Fruit fly (Drosophila melanogaster) whole organism, embryonic: Measurements from ENCODE around the gene Uba5.

Source experiments
- Atf3 ChIP-seq: fragments of 200-800 bp; sonication (Bioruptor generic); optimal IDR thresholded peaks from 3 replicates; lab custom pipeline; 2016; ENCODE audit warnings: missing biosample characterization, missing genetic modification characterization
- Awh ChIP-seq: fragments of 200-800 bp; sonication (Bioruptor generic); IDR thresholded peaks from 2 replicates; pipeline ENCODE4, ENCODE4 v1.3.6; 2022; ENCODE audit warnings: missing biosample characterization, missing genetic modification characterization
- Blimp-1 ChIP-seq: fragments of 200-800 bp; sonication (Bioruptor generic); optimal IDR thresholded peaks from 3 replicates; lab custom pipeline; 2018; ENCODE audit warnings: missing biosample characterization, missing genetic modification characterization, mild to moderate bottlenecking, moderate library complexity, missing genetic modification reagents
- CG10147 ChIP-seq: fragments of 200-800 bp; sonication (Bioruptor generic); optimal IDR thresholded peaks from 2 replicates; lab custom pipeline; 2019; ENCODE audit warnings: missing biosample characterization, mild to moderate bottlenecking, missing genetic modification characterization, moderate library complexity
- CG10274 ChIP-seq: fragments of 200-800 bp; sonication (Bioruptor generic); optimal IDR thresholded peaks from 3 replicates; lab custom pipeline; 2017; ENCODE audit warnings: missing biosample characterization, mild to moderate bottlenecking, missing genetic modification characterization
- CG14710 ChIP-seq: fragments of 200-800 bp; sonication (Bioruptor generic); optimal IDR thresholded peaks from 3 replicates; lab custom pipeline; 2019; ENCODE audit warnings: missing biosample characterization, mild to moderate bottlenecking, missing genetic modification characterization, moderate library complexity
- CG15514 ChIP-seq: fragments of 200-800 bp; sonication (Bioruptor generic); optimal IDR thresholded peaks from 3 replicates; lab custom pipeline; 2017; ENCODE audit warnings: missing biosample characterization, missing genetic modification characterization, mild to moderate bottlenecking, moderate library complexity, missing genetic modification reagents
- CG15601 ChIP-seq: fragments of 200-800 bp; sonication (Bioruptor generic); optimal IDR thresholded peaks from 3 replicates; lab custom pipeline; 2019; ENCODE audit warnings: missing biosample characterization, mild to moderate bottlenecking, missing genetic modification characterization, moderate library complexity
- CG1603 ChIP-seq: fragments of 200-800 bp; sonication (Bioruptor generic); optimal IDR thresholded peaks from 2 replicates; lab custom pipeline; 2019; ENCODE audit warnings: missing biosample characterization, mild to moderate bottlenecking, missing genetic modification characterization, moderate library complexity
- CG17361 ChIP-seq: fragments of 200-800 bp; sonication (Bioruptor generic); IDR thresholded peaks from 3 replicates; pipeline ENCODE4 v1.3.6; 2022; ENCODE audit warnings: missing biosample characterization, missing genetic modification characterization
- CG17385 ChIP-seq: fragments of 200-800 bp; sonication (Bioruptor generic); optimal IDR thresholded peaks from 3 replicates; lab custom pipeline; 2018; ENCODE audit warnings: missing biosample characterization, mild to moderate bottlenecking, missing genetic modification characterization
- CG17912 ChIP-seq: fragments of 200-800 bp; sonication (Bioruptor generic); optimal IDR thresholded peaks from 2 replicates; lab custom pipeline; 2018; ENCODE audit warnings: missing biosample characterization, mild to moderate bottlenecking, missing genetic modification characterization
- CG18599 ChIP-seq: fragments of 200-800 bp; sonication (Bioruptor generic); optimal IDR thresholded peaks from 3 replicates; lab custom pipeline; 2017; ENCODE audit warnings: missing biosample characterization, missing genetic modification characterization, mild to moderate bottlenecking, moderate library complexity, missing genetic modification reagents
- CG32772 ChIP-seq: fragments of 200-800 bp; sonication (Bioruptor generic); IDR thresholded peaks from 2 replicates; pipeline ENCODE4 v1.3.6; 2022; ENCODE audit warnings: missing biosample characterization, missing genetic modification characterization
- CG33213 ChIP-seq: fragments of 200-800 bp; sonication (Bioruptor generic); optimal IDR thresholded peaks from 3 replicates; lab custom pipeline; 2016; ENCODE audit warnings: missing biosample characterization, missing genetic modification characterization
- CG3726 ChIP-seq: fragments of 200-800 bp; sonication (Bioruptor generic); IDR thresholded peaks from 3 replicates; pipeline ENCODE4, ENCODE4 v1.3.6; 2022; ENCODE audit warnings: missing biosample characterization, missing genetic modification characterization
- CG4282 ChIP-seq: fragments of 200-800 bp; sonication (Bioruptor generic); optimal IDR thresholded peaks from 2 replicates; lab custom pipeline; 2016; ENCODE audit warnings: missing biosample characterization, missing genetic modification characterization
- CG4617 ChIP-seq: fragments of 200-800 bp; sonication (Bioruptor generic); optimal IDR thresholded peaks from 3 replicates; lab custom pipeline; 2016; ENCODE audit warnings: missing biosample characterization, missing genetic modification characterization, borderline replicate concordance
- CG7963 ChIP-seq: fragments of 200-800 bp; sonication (Bioruptor generic); IDR thresholded peaks from 3 replicates; pipeline ENCODE4 v1.3.6; 2022; ENCODE audit warnings: missing biosample characterization, missing genetic modification characterization; ENCODE audit not compliant: partially characterized antibody
- CG8944 ChIP-seq: fragments of 200-800 bp; sonication (Bioruptor generic); optimal IDR thresholded peaks from 3 replicates; lab custom pipeline; 2016; ENCODE audit warnings: missing biosample characterization, missing genetic modification characterization
- CG9876 ChIP-seq: fragments of 200-800 bp; sonication (Bioruptor generic); optimal IDR thresholded peaks from 2 replicates; lab custom pipeline; 2016; ENCODE audit warnings: missing biosample characterization, missing genetic modification characterization
- ERR ChIP-seq: fragments of 200-800 bp; sonication (Bioruptor generic); optimal IDR thresholded peaks from 2 replicates; lab custom pipeline; 2016; ENCODE audit warnings: missing biosample characterization, missing genetic modification characterization
- Ets97D ChIP-seq: fragments of 200-800 bp; sonication (Bioruptor generic); optimal IDR thresholded peaks from 3 replicates; lab custom pipeline; 2016; ENCODE audit warnings: missing biosample characterization, missing genetic modification characterization
- Fer2 ChIP-seq: fragments of 200-800 bp; sonication (Bioruptor generic); optimal IDR thresholded peaks from 2 replicates; lab custom pipeline; 2018; ENCODE audit warnings: missing biosample characterization, mild to moderate bottlenecking, missing genetic modification characterization, moderate library complexity
- Gug ChIP-seq: fragments of 200-800 bp; sonication (Bioruptor generic); IDR thresholded peaks from 4 replicates; pipeline ENCODE4 v1.3.6; 2022; ENCODE audit warnings: missing biosample characterization, missing genetic modification characterization
- HLH3B ChIP-seq: fragments of 200-800 bp; sonication (Bioruptor generic); IDR thresholded peaks from 2 replicates; pipeline ENCODE4 v1.3.6; 2022; ENCODE audit warnings: missing biosample characterization, missing genetic modification characterization
- HLH54F ChIP-seq: fragments of 200-800 bp; sonication (Bioruptor generic); optimal IDR thresholded peaks from 3 replicates; lab custom pipeline; 2016; ENCODE audit warnings: missing biosample characterization, missing genetic modification characterization
- Hmx ChIP-seq: fragments of 200-800 bp; sonication (Bioruptor generic); optimal IDR thresholded peaks from 2 replicates; lab custom pipeline; 2016; ENCODE audit warnings: missing biosample characterization, missing genetic modification characterization
- MTF-1 ChIP-seq: fragments of 200-800 bp; sonication (Bioruptor generic); optimal IDR thresholded peaks from 2 replicates; lab custom pipeline; 2018; ENCODE audit warnings: missing biosample characterization, mild to moderate bottlenecking, missing genetic modification characterization, borderline replicate concordance
- Mad ChIP-seq: fragments of 200-800 bp; sonication (Bioruptor generic); optimal IDR thresholded peaks from 2 replicates; lab custom pipeline; 2016; ENCODE audit warnings: missing biosample characterization, missing genetic modification characterization
- NfI ChIP-seq: fragments of 200-800 bp; sonication (Bioruptor generic); optimal IDR thresholded peaks from 3 replicates; lab custom pipeline; 2018; ENCODE audit warnings: missing biosample characterization, mild to moderate bottlenecking, missing genetic modification characterization, moderate library complexity
- Opbp ChIP-seq: fragments of 200-800 bp; sonication (Bioruptor generic); IDR thresholded peaks from 3 replicates; pipeline ENCODE4 v1.3.6; 2022; ENCODE audit warnings: missing biosample characterization, missing genetic modification characterization; ENCODE audit not compliant: partially characterized antibody
- Pdp1 ChIP-seq, 2 experiments: fragments of 200-800 bp; sonication (Bioruptor generic); optimal IDR thresholded peaks; 3 replicates each; lab custom pipeline; 2016; ENCODE audit warnings: missing biosample characterization in 2 of 2, missing genetic modification characterization in 2 of 2, mild to moderate bottlenecking in 1 of 2, moderate library complexity in 1 of 2
- Sin3A ChIP-seq: fragments of >200 bp; optimal IDR thresholded peaks from 2 replicates; lab custom pipeline; 2018
- abd-A ChIP-seq: fragments of 200-800 bp; sonication (Bioruptor generic); optimal IDR thresholded peaks from 3 replicates; lab custom pipeline; 2019; ENCODE audit warnings: missing biosample characterization, mild to moderate bottlenecking, missing genetic modification characterization, moderate library complexity
- ash1 ChIP-seq: fragments of 200-800 bp; sonication (Bioruptor generic); optimal IDR thresholded peaks from 2 replicates; lab custom pipeline; 2018; ENCODE audit warnings: missing biosample characterization, mild to moderate bottlenecking, missing genetic modification characterization
- bcd ChIP-seq: fragments of 200-800 bp; sonication (Bioruptor generic); optimal IDR thresholded peaks from 2 replicates; lab custom pipeline; 2017; ENCODE audit warnings: missing biosample characterization, mild to moderate bottlenecking, missing genetic modification characterization
- dysf ChIP-seq: fragments of 200-800 bp; sonication (Bioruptor generic); IDR thresholded peaks from 3 replicates; pipeline ENCODE4 v1.3.6; 2022; ENCODE audit warnings: missing biosample characterization, missing genetic modification characterization
- eyg ChIP-seq: fragments of 200-800 bp; sonication (Bioruptor generic); optimal IDR thresholded peaks from 3 replicates; lab custom pipeline; 2016; ENCODE audit warnings: missing biosample characterization, missing genetic modification characterization
- maf-S ChIP-seq: fragments of 200-800 bp; sonication (Bioruptor generic); optimal IDR thresholded peaks from 2 replicates; lab custom pipeline; 2016; ENCODE audit warnings: missing biosample characterization, missing genetic modification characterization
- nau ChIP-seq: fragments of 200-800 bp; sonication (Bioruptor generic); optimal IDR thresholded peaks from 3 replicates; lab custom pipeline; 2017; ENCODE audit warnings: missing biosample characterization, mild to moderate bottlenecking, missing genetic modification characterization, missing genetic modification reagents
- nerfin-2 ChIP-seq: fragments of 200-800 bp; sonication (Bioruptor generic); IDR thresholded peaks from 2 replicates; pipeline ENCODE4 v1.3.6; 2022; ENCODE audit warnings: missing biosample characterization, missing genetic modification characterization; ENCODE audit not compliant: partially characterized antibody
- nom ChIP-seq: fragments of 200-800 bp; sonication (Bioruptor generic); optimal IDR thresholded peaks from 2 replicates; lab custom pipeline; 2017; ENCODE audit warnings: missing biosample characterization, missing genetic modification characterization, mild to moderate bottlenecking, moderate library complexity, missing genetic modification reagents
- phol ChIP-seq: fragments of 200-800 bp; sonication (Bioruptor generic); optimal IDR thresholded peaks from 3 replicates; lab custom pipeline; 2018; ENCODE audit warnings: missing biosample characterization, mild to moderate bottlenecking, missing genetic modification characterization, moderate library complexity
- pita ChIP-seq: fragments of 200-800 bp; sonication (Bioruptor generic); optimal IDR thresholded peaks from 2 replicates; lab custom pipeline; 2017; ENCODE audit warnings: missing biosample characterization, mild to moderate bottlenecking, missing genetic modification characterization
- scrt ChIP-seq: fragments of 200-800 bp; sonication (Bioruptor generic); optimal IDR thresholded peaks from 2 replicates; lab custom pipeline; 2018; ENCODE audit warnings: missing biosample characterization, mild to moderate bottlenecking, missing genetic modification characterization, moderate library complexity
- slbo ChIP-seq: fragments of 200-800 bp; sonication (Bioruptor generic); IDR thresholded peaks from 2 replicates; pipeline ENCODE4 v1.3.6; 2022; ENCODE audit warnings: missing biosample characterization, missing genetic modification characterization
- ssp ChIP-seq: fragments of 200-800 bp; sonication (Bioruptor generic); IDR thresholded peaks from 2 replicates; pipeline ENCODE4 v1.3.6; 2022; ENCODE audit warnings: missing biosample characterization, missing genetic modification characterization
- vnd ChIP-seq: fragments of 200-800 bp; sonication (Bioruptor generic); IDR thresholded peaks from 3 replicates; pipeline ENCODE4 v1.3.6; 2022; ENCODE audit warnings: missing biosample characterization, missing genetic modification characterization; ENCODE audit not compliant: partially characterized antibody

Uba5 gene

DNA sequence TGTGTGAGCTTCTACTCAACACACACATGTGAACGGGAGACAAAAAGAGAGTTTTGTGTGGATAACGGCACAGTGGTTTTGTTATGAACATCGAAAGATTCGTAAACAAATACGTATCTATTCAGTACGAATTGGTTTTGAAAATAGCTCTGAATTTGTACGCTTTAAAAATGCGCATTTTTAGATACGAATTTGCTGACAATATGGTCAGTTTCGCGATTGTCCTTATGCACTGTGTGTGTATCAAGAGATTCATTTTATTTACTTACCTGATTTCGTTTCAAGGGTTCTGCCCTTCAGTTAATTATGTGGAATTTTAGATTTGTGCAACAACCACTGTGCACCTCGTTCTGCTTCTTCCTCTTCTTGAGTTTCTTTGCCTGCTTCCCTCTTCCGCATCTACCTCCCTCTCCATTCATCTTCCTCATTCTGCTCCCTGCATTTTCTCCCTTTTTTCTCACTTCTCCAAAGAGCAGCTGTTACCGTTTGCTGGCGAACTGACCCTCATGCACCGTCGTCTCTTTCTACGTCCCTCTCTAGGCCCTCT, 11.5 kb downstream of the Uba5 start (continued):
- TF ChIP-seq HLH54F (peak; percentile 12), Ets97D (GFP tag; lab: Kevin White, UChicago) (peak; percentile 11), ssp (GFP tag; lab: Robert Waterston, UW) (0 out of 2 replicates have a peak, but pooled peaks have one; percentile 43), nau (GFP tag; lab: Kevin White, UChicago) (peak; percentile 44), ERR (GFP tag; lab: Kevin White, UChicago) (no peak), scrt (GFP tag; lab: Kevin White, UChicago) (no peak), pita (GFP tag; lab: Kevin White, UChicago) (no peak), Blimp-1 (peak; percentile 81), phol (tag; lab: Kevin White, UChicago) (peak; percentile 85), Hmx (GFP tag; lab: Kevin White, UChicago) (no peak), CG4617 (GFP tag; lab: Kevin White, UChicago) (peak; percentile 48), Mad (peak; percentile 30), CG17385 (GFP tag; lab: Kevin White, UChicago) (peak; percentile 89), CG7963 (GFP tag; lab: Robert Waterston, UW) (no peak), CG32772 (peak; percentile 72), nom (GFP tag; lab: Kevin White, UChicago) (peak; percentile 89), CG1603 (tag; lab: Kevin White, UChicago) (peak; percentile 86), ash1 (no peak), CG15601 (tag; lab: Kevin White, UChicago) (peak; percentile 84), Awh (GFP tag; lab: Robert Waterston, UW) (no peak), nerfin-2 (no peak), NfI (GFP tag; lab: Kevin White, UChicago) (peak; percentile 60), CG33213 (GFP tag; lab: Kevin White, UChicago) (peak; percentile 18), CG10274 (GFP tag; lab: Kevin White, UChicago) (no peak), CG4282 (GFP tag; lab: Kevin White, UChicago) (peak; percentile 89), CG17912 (GFP tag; lab: Kevin White, UChicago) (no peak), abd-A (tag; lab: Kevin White, UChicago) (no peak), CG17361 (GFP tag; lab: Robert Waterston, UW) (peak; percentile 90), slbo (GFP tag; lab: Robert Waterston, UW) (peak; percentile 54), CG10147 (peak; percentile 20), CG3726 (no peak), dysf (GFP tag; lab: Robert Waterston, UW) (peak; percentile 62; the same call in 2 of the 3 replicates), maf-S (GFP tag; lab: Kevin White, UChicago) (peak; percentile 55), CG15514 (GFP tag; lab: Kevin White, UChicago) (peak; percentile 11), Pdp1 (GFP tag; optimal IDR thresholded peaks at IDR 0.05; lab: Kevin White, UChicago) (peak; percentile 67), CG9876 (GFP tag; lab: Kevin White, UChicago) (peak; percentile 39), CG8944 (GFP tag; lab: Kevin White, UChicago) (peak; percentile 63), Atf3 (GFP tag; lab: Kevin White, UChicago) (peak; percentile 60), bcd (peak; percentile 56), CG18599 (GFP tag; lab: Kevin White, UChicago) (peak; percentile 55), Sin3A (lab: Kevin White, UChicago) (no peak), HLH3B (GFP tag; lab: Robert Waterston, UW) (peak; percentile 56), MTF-1 (peak; percentile 54), Fer2 (tag; lab: Kevin White, UChicago) (no peak), vnd (GFP tag; lab: Robert Waterston, UW) (no peak), CG14710 (tag; lab: Kevin White, UChicago) (peak; percentile 87), eyg (no peak), Gug (GFP tag; lab: Robert Waterston, UW) (peak; percentile 48; the same call in 2 of the 4 replicates), Opbp (no peak)
